Worm (Caenorhabditis elegans) whole organism, L3 larva: ENCODE results near the gene cpt-3.

ENCODE experiments used
- ama-1 ChIP-seq: fragments of 150-350 bp; optimal IDR thresholded peaks from 2 replicates; lab custom pipeline; 2018
- ceh-82 ChIP-seq: fragments of 150-350 bp; optimal IDR thresholded peaks from 2 replicates; lab custom pipeline; 2014; ENCODE audit warnings: missing biosample characterization, missing genetic modification characterization
- egl-27 ChIP-seq: sonication (generic microtip); optimal IDR thresholded peaks from 4 replicates; lab custom pipeline; 2017; ENCODE audit warnings: missing biosample characterization, missing genetic modification reagents, missing genetic modification characterization
- elt-2 ChIP-seq: sonication (generic microtip); optimal IDR thresholded peaks from 2 replicates; lab custom pipeline; 2016; ENCODE audit warnings: missing genetic modification reagents, mild to moderate bottlenecking, missing genetic modification characterization, missing compliant biosample characterization
- lin-39 ChIP-seq: fragments of 150-350 bp; optimal IDR thresholded peaks from 2 replicates; lab custom pipeline; 2018; ENCODE audit warnings: missing biosample characterization, missing genetic modification reagents, missing genetic modification characterization
- nhr-11 ChIP-seq: fragments of 150-350 bp; optimal IDR thresholded peaks from 2 replicates; lab custom pipeline; 2014; ENCODE audit warnings: missing biosample characterization, missing genetic modification characterization
- nhr-43 ChIP-seq: sonication (generic microtip); optimal IDR thresholded peaks from 2 replicates; lab custom pipeline; 2016; ENCODE audit warnings: mild to moderate bottlenecking, missing genetic modification characterization, missing compliant biosample characterization; ENCODE audit not compliant: poor library complexity, severe bottlenecking
- nhr-77 ChIP-seq: fragments of 150-350 bp; optimal IDR thresholded peaks from 2 replicates; lab custom pipeline; 2014; ENCODE audit warnings: missing biosample characterization, missing genetic modification characterization
- ztf-4 ChIP-seq: fragments of 150-350 bp; optimal IDR thresholded peaks from 2 replicates; lab custom pipeline; 2014; ENCODE audit warnings: missing biosample characterization, missing genetic modification characterization

ce11 chrIII:2053433-2053832 lies 29.2 kb upstream of the cpt-3 start:
- peak; percentile 84 for TF ChIP-seq elt-2 (tag; lab: Kevin White, UChicago)
- TF ChIP-seq lin-39: no peak
- TF ChIP-seq nhr-43 (tag; lab: Kevin White, UChicago): no peak
- TF ChIP-seq ztf-4 (tag; lab: Kevin White, UChicago): no peak
- TF ChIP-seq ceh-82 (tag; lab: Kevin White, UChicago): no peak
- no peak for TF ChIP-seq nhr-77 (tag; lab: Kevin White, UChicago)
- no peak for TF ChIP-seq nhr-11
- no peak for TF ChIP-seq ama-1 (lab: Kevin White, UChicago)
- no peak for TF ChIP-seq egl-27 (tag; lab: Kevin White, UChicago)
